Worm (Caenorhabditis elegans): ENCODE results near the gene msp-3.
A peak's percentile ranks its signal among the peaks of the same experiment; 100 is the strongest.

msp-3 gene

ce11 chrII:4737348-4737747 is 48.7 kb downstream of the msp-3 start, which contains the start of gene ctsa-1.1:
TSS of gene ctsa-1.1 (plus strand) at chrII:4737648.
- no peak for TF ChIP-seq zag-1 (tag; optimal IDR thresholded peaks at IDR 0.05)
- TF ChIP-seq nhr-12 (tag; optimal IDR thresholded peaks at IDR 0.05), result no peak
- no peak for TF ChIP-seq ztf-1 (GFP tag; conservative IDR thresholded peaks at IDR 0.05)
- no peak for TF ChIP-seq elt-3 (tag; optimal IDR thresholded peaks at IDR 0.05)
- no peak for TF ChIP-seq R02D3.7 (tag; optimal IDR thresholded peaks at IDR 0.05)
- no peak for TF ChIP-seq snpc-4 (tag; optimal IDR thresholded peaks at IDR 0.05)
- TF ChIP-seq nhr-237 (tag; optimal IDR thresholded peaks at IDR 0.05), result no peak
- no peak for TF ChIP-seq nhr-129 (tag; optimal IDR thresholded peaks at IDR 0.05)
- no peak for TF ChIP-seq nhr-11 (tag; optimal IDR thresholded peaks at IDR 0.05)
- TF ChIP-seq lin-11 (tag; optimal IDR thresholded peaks at IDR 0.05), result no peak
- no peak for TF ChIP-seq lsy-2 (tag; optimal IDR thresholded peaks at IDR 0.05)
- no peak for TF ChIP-seq lin-39 (tag; optimal IDR thresholded peaks at IDR 0.05)
- TF ChIP-seq mdl-1 (tag; optimal IDR thresholded peaks at IDR 0.05), result no peak
- no peak for TF ChIP-seq nhr-6 (tag; optimal IDR thresholded peaks at IDR 0.05)
- no peak for TF ChIP-seq nhr-23 (tag; optimal IDR thresholded peaks at IDR 0.05)
- no peak for TF ChIP-seq egl-27 (tag; optimal IDR thresholded peaks at IDR 0.05)
- TF ChIP-seq skn-1 (tag; optimal IDR thresholded peaks at IDR 0.05), result no peak
- no peak for TF ChIP-seq unc-62 (GFP tag; optimal IDR thresholded peaks at IDR 0.05)
- no peak for TF ChIP-seq ztf-11 (tag; optimal IDR thresholded peaks at IDR 0.05)
- no peak for TF ChIP-seq nhr-21 (tag; optimal IDR thresholded peaks at IDR 0.05)

- no peak for TF ChIP-seq sma-3 (GFP tag; optimal IDR thresholded peaks at IDR 0.05)
- no peak for TF ChIP-seq unc-55 (GFP tag; optimal IDR thresholded peaks at IDR 0.05)
- TF ChIP-seq nhr-23 (tag; optimal IDR thresholded peaks at IDR 0.05), result no peak
- TF ChIP-seq alr-1 (tag; optimal IDR thresholded peaks at IDR 0.05), result no peak
- TF ChIP-seq lsy-2 (tag; optimal IDR thresholded peaks at IDR 0.05), result peak in 1 of 2 experiments; percentile 33
- TF ChIP-seq zag-1 (tag; optimal IDR thresholded peaks at IDR 0.05), result no peak
- peak; percentile 28 for TF ChIP-seq F13H6.1 (tag; optimal IDR thresholded peaks at IDR 0.05)
- no peak for TF ChIP-seq elt-1 (tag; optimal IDR thresholded peaks at IDR 0.05)
- no peak for TF ChIP-seq ztf-4 (tag; optimal IDR thresholded peaks at IDR 0.05)
- TF ChIP-seq egl-27 (tag; optimal IDR thresholded peaks at IDR 0.05), result no peak
- TF ChIP-seq lin-11 (tag; optimal IDR thresholded peaks at IDR 0.05), result no peak
- TF ChIP-seq lin-13 (GFP tag; optimal IDR thresholded peaks at IDR 0.05), result no peak
- TF ChIP-seq nhr-11 (tag; optimal IDR thresholded peaks at IDR 0.05), result no peak
- TF ChIP-seq sem-4 (tag; optimal IDR thresholded peaks at IDR 0.05), result no peak
- peak; percentile 30 for TF ChIP-seq mab-5 (tag; optimal IDR thresholded peaks at IDR 0.05)
- TF ChIP-seq C34F6.9 (tag; optimal IDR thresholded peaks at IDR 0.05), result peak; percentile 26
- TF ChIP-seq nhr-21 (tag; optimal IDR thresholded peaks at IDR 0.05), result no peak
- TF ChIP-seq sma-9 (GFP tag; optimal IDR thresholded peaks at IDR 0.05), result peak; percentile 45
- TF ChIP-seq sma-9 (tag; optimal IDR thresholded peaks at IDR 0.05), result no peak
- TF ChIP-seq peb-1 (tag; optimal IDR thresholded peaks at IDR 0.05), result no peak
- no peak for TF ChIP-seq nhr-25 (tag; optimal IDR thresholded peaks at IDR 0.05)
- no peak for TF ChIP-seq crh-2 (tag; optimal IDR thresholded peaks at IDR 0.05)
- TF ChIP-seq elt-3 (tag; optimal IDR thresholded peaks at IDR 0.05), result no peak
- TF ChIP-seq skn-1 (tag; optimal IDR thresholded peaks at IDR 0.05), result no peak
- TF ChIP-seq unc-39 (tag; optimal IDR thresholded peaks at IDR 0.05), result no peak
These were observed 49.5 kb downstream of the msp-3 start for ce11 chrII:4736585-4736984.
